Fruit fly (Drosophila melanogaster) S2 (cell line): Measurements from ENCODE around the gene Pp1-13C.

ENCODE experiments used
- CG8478 ChIP-seq: fragments of >200 bp; optimal IDR thresholded peaks from 2 replicates; lab custom pipeline; 2018
- CTCF ChIP-seq, 2 experiments: fragments of >200 bp; optimal IDR thresholded peaks; 2 replicates each; lab custom pipeline; 2018

dm6 chrX:15356410-15356809 is 4.5 kb downstream of the Pp1-13C start:
- TF ChIP-seq CTCF (optimal IDR thresholded peaks at IDR 0.05; lab: Kevin White, UChicago) (peak; percentile 16 to 35), CG8478 (no peak)
